Fruit fly (Drosophila melanogaster) whole organism, embryonic: ENCODE measurements around the gene CG34296.
A peak's percentile ranks its signal among the peaks of the same experiment; 100 is the strongest.

ENCODE experiments used
- BEAF-32 ChIP-seq: fragments of 200-800 bp; sonication (Bioruptor generic); optimal IDR thresholded peaks from 3 replicates; lab custom pipeline; 2017; ENCODE audit warnings: missing biosample characterization, missing genetic modification characterization, mild to moderate bottlenecking, moderate library complexity, missing genetic modification reagents
- Blimp-1 ChIP-seq: fragments of 200-800 bp; sonication (Bioruptor generic); optimal IDR thresholded peaks from 3 replicates; lab custom pipeline; 2018; ENCODE audit warnings: missing biosample characterization, missing genetic modification characterization, mild to moderate bottlenecking, moderate library complexity, missing genetic modification reagents
- C15 ChIP-seq: fragments of 200-800 bp; sonication (Bioruptor generic); IDR thresholded peaks from 3 replicates; pipeline ENCODE4 v1.3.6; 2022; ENCODE audit warnings: missing biosample characterization, missing genetic modification characterization
- CG10321 ChIP-seq: fragments of 200-800 bp; sonication (Bioruptor generic); IDR thresholded peaks from 2 replicates; pipeline ENCODE4 v1.3.6; 2022; ENCODE audit warnings: missing biosample characterization, missing genetic modification characterization
- CG10462 ChIP-seq: fragments of 200-800 bp; sonication (Bioruptor generic); optimal IDR thresholded peaks from 2 replicates; lab custom pipeline; 2016; ENCODE audit warnings: missing biosample characterization, missing genetic modification characterization
- CG10565 ChIP-seq: fragments of 200-800 bp; sonication (Bioruptor generic); optimal IDR thresholded peaks from 3 replicates; lab custom pipeline; 2016; ENCODE audit warnings: missing biosample characterization, mild to moderate bottlenecking, missing genetic modification characterization
- CG11695 ChIP-seq: fragments of 200-800 bp; sonication (Bioruptor generic); IDR thresholded peaks from 3 replicates; pipeline ENCODE4 v1.3.6; 2022; ENCODE audit warnings: missing biosample characterization, missing genetic modification characterization
- CG13296 ChIP-seq: fragments of 200-800 bp; sonication (Bioruptor generic); optimal IDR thresholded peaks from 3 replicates; lab custom pipeline; 2018; ENCODE audit warnings: missing biosample characterization, mild to moderate bottlenecking, missing genetic modification characterization
- CG16863 ChIP-seq: fragments of 200-800 bp; sonication (Bioruptor generic); optimal IDR thresholded peaks from 3 replicates; lab custom pipeline; 2016; ENCODE audit warnings: missing biosample characterization, missing genetic modification characterization
- CG2678 ChIP-seq: fragments of 200-800 bp; sonication (Bioruptor generic); optimal IDR thresholded peaks from 3 replicates; lab custom pipeline; 2019; ENCODE audit warnings: missing biosample characterization, mild to moderate bottlenecking, missing genetic modification characterization, moderate library complexity
- CG2889 ChIP-seq: fragments of 200-800 bp; sonication (Bioruptor generic); IDR thresholded peaks from 3 replicates; pipeline ENCODE4 v1.3.6; 2022; ENCODE audit warnings: missing biosample characterization, missing genetic modification characterization
- CG30403 ChIP-seq: fragments of 200-800 bp; sonication (Bioruptor generic); optimal IDR thresholded peaks from 3 replicates; lab custom pipeline; 2016; ENCODE audit warnings: missing biosample characterization, missing genetic modification characterization
- CG3065 ChIP-seq: fragments of 200-800 bp; sonication (Bioruptor generic); optimal IDR thresholded peaks from 2 replicates; lab custom pipeline; 2016; ENCODE audit warnings: missing biosample characterization, missing genetic modification characterization
- CG43689 ChIP-seq: fragments of 200-800 bp; sonication (Bioruptor generic); IDR thresholded peaks from 2 replicates; pipeline ENCODE4 v1.3.6; 2022; ENCODE audit warnings: missing biosample characterization, missing genetic modification characterization
- CG4820 ChIP-seq: fragments of 200-800 bp; sonication (Bioruptor generic); optimal IDR thresholded peaks from 3 replicates; lab custom pipeline; 2016; ENCODE audit warnings: missing biosample characterization, missing genetic modification characterization
- CG6813 ChIP-seq: fragments of 200-800 bp; sonication (Bioruptor generic); optimal IDR thresholded peaks from 2 replicates; lab custom pipeline; 2017; ENCODE audit warnings: missing biosample characterization, missing genetic modification characterization, mild to moderate bottlenecking, moderate library complexity, missing genetic modification reagents
- CG7271 ChIP-seq: fragments of 200-800 bp; sonication (Bioruptor generic); optimal IDR thresholded peaks from 2 replicates; lab custom pipeline; 2018; ENCODE audit warnings: missing biosample characterization, mild to moderate bottlenecking, missing genetic modification characterization, moderate library complexity
- CG7745 ChIP-seq: fragments of 200-800 bp; sonication (Bioruptor generic); optimal IDR thresholded peaks from 2 replicates; lab custom pipeline; 2018; ENCODE audit warnings: missing biosample characterization, mild to moderate bottlenecking, missing genetic modification characterization, moderate library complexity
- CG7928 ChIP-seq: fragments of 200-800 bp; sonication (Bioruptor generic); optimal IDR thresholded peaks from 2 replicates; lab custom pipeline; 2017; ENCODE audit warnings: missing biosample characterization, mild to moderate bottlenecking, missing genetic modification characterization
- CG8290 ChIP-seq, 3 experiments: fragments of 200-800 bp; sonication (Bioruptor generic); optimal IDR thresholded peaks; 2 replicates each; lab custom pipeline; 2016 to 2019; ENCODE audit warnings: missing biosample characterization in 3 of 3, missing genetic modification characterization in 3 of 3, mild to moderate bottlenecking in 2 of 3, moderate library complexity in 1 of 3
- CG8478 ChIP-seq: fragments of >200 bp; optimal IDR thresholded peaks from 2 replicates; lab custom pipeline; 2018
- D19A ChIP-seq: fragments of 200-800 bp; optimal IDR thresholded peaks from 3 replicates; lab custom pipeline; 2019; ENCODE audit warnings: missing biosample characterization, mild to moderate bottlenecking, missing genetic modification characterization, moderate library complexity
- Gsc ChIP-seq: fragments of 200-800 bp; sonication (Bioruptor generic); IDR thresholded peaks from 2 replicates; pipeline ENCODE4 v1.3.6; 2022; ENCODE audit warnings: missing biosample characterization, missing genetic modification characterization
- H15 ChIP-seq: fragments of 200-800 bp; sonication (Bioruptor generic); IDR thresholded peaks from 3 replicates; pipeline ENCODE4 v1.3.6; 2022; ENCODE audit warnings: missing biosample characterization, missing genetic modification characterization
- Hmx ChIP-seq: fragments of 200-800 bp; sonication (Bioruptor generic); optimal IDR thresholded peaks from 2 replicates; lab custom pipeline; 2016; ENCODE audit warnings: missing biosample characterization, missing genetic modification characterization
- Med ChIP-seq: fragments of 200-800 bp; sonication (Bioruptor generic); peaks from one replicate; lab custom pipeline; 2016; ENCODE audit warnings: missing biosample characterization, missing genetic modification characterization, mild to moderate bottlenecking, inconsistent platforms, moderate library complexity
- Myb ChIP-seq: fragments of 200-800 bp; sonication (Bioruptor generic); optimal IDR thresholded peaks from 2 replicates; lab custom pipeline; 2016; ENCODE audit warnings: missing biosample characterization, missing genetic modification characterization
- NC2β ChIP-seq: fragments of 200-800 bp; sonication (Bioruptor generic); optimal IDR thresholded peaks from 2 replicates; lab custom pipeline; 2016; ENCODE audit warnings: missing biosample characterization, missing genetic modification characterization
- Nf-YC ChIP-seq: fragments of 200-800 bp; optimal IDR thresholded peaks from 3 replicates; lab custom pipeline; 2019; ENCODE audit warnings: missing biosample characterization, mild to moderate bottlenecking, missing genetic modification characterization, moderate library complexity
- Oli ChIP-seq: fragments of 200-800 bp; sonication (Bioruptor generic); optimal IDR thresholded peaks from 2 replicates; lab custom pipeline; 2018; ENCODE audit warnings: missing biosample characterization, mild to moderate bottlenecking, missing genetic modification characterization, moderate library complexity
- Poxn ChIP-seq: fragments of 200-800 bp; sonication (Bioruptor generic); IDR thresholded peaks from 2 replicates; pipeline ENCODE4 v1.3.6; 2022; ENCODE audit warnings: missing biosample characterization, missing genetic modification characterization
- Six4 ChIP-seq: fragments of 200-800 bp; sonication (Bioruptor generic); optimal IDR thresholded peaks from 2 replicates; lab custom pipeline; 2016; ENCODE audit warnings: missing biosample characterization, missing genetic modification characterization
- Sox102F ChIP-seq: fragments of 200-800 bp; sonication (Bioruptor generic); optimal IDR thresholded peaks from 2 replicates; lab custom pipeline; 2018; ENCODE audit warnings: missing biosample characterization, mild to moderate bottlenecking, missing genetic modification characterization, moderate library complexity
- Spps ChIP-seq: fragments of 200-800 bp; sonication (Bioruptor generic); optimal IDR thresholded peaks from 2 replicates; lab custom pipeline; 2018; ENCODE audit warnings: missing biosample characterization, mild to moderate bottlenecking, missing genetic modification characterization
- Stat92E ChIP-seq, 3 experiments: fragments of >200 bp in 2 of 3; fragments of 200-800 bp in 1 of 3; sonication (Bioruptor generic) in 1 of 3; optimal IDR thresholded peaks; 2 replicates each; lab custom pipeline; 2017 to 2019; ENCODE audit warnings: missing biosample characterization in 3 of 3, missing genetic modification characterization in 3 of 3, mild to moderate bottlenecking in 1 of 3, moderate library complexity in 1 of 3
- ac ChIP-seq: fragments of 200-800 bp; sonication (Bioruptor generic); optimal IDR thresholded peaks from 3 replicates; lab custom pipeline; 2017; ENCODE audit warnings: missing biosample characterization, mild to moderate bottlenecking, missing genetic modification characterization
- ash1 ChIP-seq: fragments of 200-800 bp; sonication (Bioruptor generic); optimal IDR thresholded peaks from 2 replicates; lab custom pipeline; 2018; ENCODE audit warnings: missing biosample characterization, mild to moderate bottlenecking, missing genetic modification characterization
- br ChIP-seq: fragments of >200 bp; optimal IDR thresholded peaks from 2 replicates; lab custom pipeline; 2017
- crol ChIP-seq: fragments of 200-800 bp; sonication (Bioruptor generic); IDR thresholded peaks from 2 replicates; pipeline ENCODE4 v1.3.6; 2022; ENCODE audit warnings: missing biosample characterization, missing genetic modification characterization
- cwo ChIP-seq: fragments of 200-800 bp; sonication (Bioruptor generic); optimal IDR thresholded peaks from 3 replicates; lab custom pipeline; 2017; ENCODE audit warnings: missing biosample characterization, missing genetic modification characterization, mild to moderate bottlenecking, moderate library complexity, missing genetic modification reagents
- ewg ChIP-seq: fragments of 200-800 bp; sonication (Bioruptor generic); optimal IDR thresholded peaks from 3 replicates; lab custom pipeline; 2017; ENCODE audit warnings: mild to moderate bottlenecking, missing biosample characterization, missing genetic modification reagents, missing genetic modification characterization
- ftz-f1 ChIP-seq: fragments of 200-800 bp; sonication (Bioruptor generic); optimal IDR thresholded peaks from 2 replicates; lab custom pipeline; 2016; ENCODE audit warnings: missing biosample characterization, missing genetic modification characterization
- gcm ChIP-seq: fragments of 200-800 bp; sonication (Bioruptor generic); optimal IDR thresholded peaks from 2 replicates; lab custom pipeline; 2019; ENCODE audit warnings: missing biosample characterization, mild to moderate bottlenecking, missing genetic modification characterization, moderate library complexity
- hb ChIP-seq: fragments of 200-800 bp; sonication (Bioruptor generic); IDR thresholded peaks from 3 replicates; pipeline ENCODE4 v1.3.6; 2022; ENCODE audit warnings: missing biosample characterization, missing genetic modification characterization; ENCODE audit not compliant: partially characterized antibody
- jing ChIP-seq: fragments of 200-800 bp; sonication (Bioruptor generic); optimal IDR thresholded peaks from 2 replicates; lab custom pipeline; 2018; ENCODE audit warnings: missing biosample characterization, mild to moderate bottlenecking, missing genetic modification characterization
- knrl ChIP-seq: fragments of 200-800 bp; sonication (Bioruptor generic); IDR thresholded peaks from 3 replicates; pipeline ENCODE4 v1.3.6; 2022; ENCODE audit warnings: missing biosample characterization, missing genetic modification characterization; ENCODE audit not compliant: partially characterized antibody
- mld ChIP-seq: fragments of 200-800 bp; sonication (Bioruptor generic); IDR thresholded peaks from 3 replicates; pipeline ENCODE4 v1.3.6; 2022; ENCODE audit warnings: missing biosample characterization, missing genetic modification characterization; ENCODE audit not compliant: partially characterized antibody
- onecut ChIP-seq: fragments of 200-800 bp; sonication (Bioruptor generic); IDR thresholded peaks from 2 replicates; pipeline ENCODE4 v1.3.6; 2022; ENCODE audit warnings: missing biosample characterization, missing genetic modification characterization
- pros ChIP-seq: fragments of 200-800 bp; sonication (Bioruptor generic); optimal IDR thresholded peaks from 3 replicates; lab custom pipeline; 2019; ENCODE audit warnings: missing biosample characterization, mild to moderate bottlenecking, missing genetic modification characterization, moderate library complexity
- sisA ChIP-seq: fragments of 200-800 bp; sonication (Bioruptor generic); IDR thresholded peaks from 2 replicates; pipeline ENCODE4 v1.3.6; 2022; ENCODE audit warnings: missing biosample characterization, missing genetic modification characterization
- zfh1 ChIP-seq: fragments of 200-800 bp; sonication (Bioruptor generic); IDR thresholded peaks from 3 replicates; pipeline ENCODE4 v1.3.6; 2022; ENCODE audit warnings: missing biosample characterization, missing genetic modification characterization

CG34296 gene

DNA sequence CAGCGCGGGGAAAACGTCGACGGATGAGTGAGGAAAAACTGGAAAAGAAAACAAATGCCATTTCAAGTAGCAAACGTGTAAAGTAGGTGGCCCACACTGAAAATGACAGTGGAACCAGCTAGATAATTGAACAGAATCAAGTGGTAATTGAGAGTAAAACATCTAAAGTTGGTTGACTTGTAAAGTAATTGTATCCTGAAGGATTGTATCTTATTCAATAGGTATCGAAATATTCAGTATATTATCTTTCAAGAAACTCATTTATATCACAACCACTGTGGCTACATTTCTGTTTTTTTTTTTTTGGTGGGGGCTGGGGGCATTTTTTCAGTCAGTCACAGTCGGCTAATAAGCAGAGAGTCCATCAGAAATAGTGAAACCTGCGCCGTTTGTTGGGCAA, 23.1 kb upstream of the CG34296 start (continued):
- TF ChIP-seq CG8290 (GFP tag; optimal IDR thresholded peaks at IDR 0.05; lab: Kevin White, UChicago) (no peak), CG8290 (tag; optimal IDR thresholded peaks at IDR 0.05; lab: Kevin White, UChicago) (no peak), CG6813 (GFP tag; lab: Kevin White, UChicago) (no peak), C15 (GFP tag; lab: Robert Waterston, UW) (no peak), onecut (no peak), CG7928 (no peak), Sox102F (GFP tag; lab: Kevin White, UChicago) (peak; percentile 34), Gsc (GFP tag; lab: Robert Waterston, UW) (peak; percentile 27; the same call in 1 of the 2 replicates), CG7745 (no peak), Poxn (GFP tag; lab: Robert Waterston, UW) (no peak), CG3065 (GFP tag; lab: Kevin White, UChicago) (no peak), CG10321 (GFP tag; lab: Robert Waterston, UW) (no peak), CG2889 (GFP tag; lab: Robert Waterston, UW) (no peak), Nf-YC (tag; lab: Kevin White, UChicago) (no peak), pros (GFP tag; lab: Kevin White, UChicago) (no peak), sisA (GFP tag; lab: Robert Waterston, UW) (0 out of 2 replicates have a peak, but pooled peaks have one; percentile 8), jing (GFP tag; lab: Kevin White, UChicago) (no peak), Stat92E (GFP tag; optimal IDR thresholded peaks at IDR 0.05; lab: Kevin White, UChicago) (no peak), D19A (tag; lab: Kevin White, UChicago) (peak; percentile 1), H15 (GFP tag; lab: Robert Waterston, UW) (peak; percentile 65; the same call in 1 of the 3 replicates), NC2β (GFP tag; lab: Kevin White, UChicago) (no peak), ac (no peak), Hmx (GFP tag; lab: Kevin White, UChicago) (no peak), CG13296 (GFP tag; lab: Kevin White, UChicago) (no peak), ewg (GFP tag; lab: Kevin White, UChicago) (no peak), CG10462 (no peak), BEAF-32 (GFP tag; lab: Kevin White, UChicago) (no peak), ash1 (GFP tag; lab: Kevin White, UChicago) (no peak), CG7271 (no peak), cwo (no peak), gcm (GFP tag; lab: Kevin White, UChicago) (peak; percentile 4), zfh1 (GFP tag; lab: Robert Waterston, UW) (peak; percentile 72), ftz-f1 (no peak), hb (GFP tag; lab: Robert Waterston, UW) (no peak), CG4820 (GFP tag; lab: Kevin White, UChicago) (no peak), Blimp-1 (GFP tag; lab: Kevin White, UChicago) (peak; percentile 22), CG10565 (GFP tag; lab: Kevin White, UChicago) (no peak), Six4 (GFP tag; lab: Kevin White, UChicago) (no peak), br (lab: Kevin White, UChicago) (no peak), CG43689 (GFP tag; lab: Robert Waterston, UW) (no peak), CG30403 (GFP tag; lab: Kevin White, UChicago) (peak; percentile 38), CG16863 (GFP tag; lab: Kevin White, UChicago) (peak; percentile 2), CG11695 (GFP tag; lab: Robert Waterston, UW) (peak; percentile 61; the same call in 2 of the 3 replicates), mld (GFP tag; lab: Robert Waterston, UW) (no peak), Oli (tag; lab: Kevin White, UChicago) (no peak), crol (no peak), Med (GFP tag; lab: Kevin White, UChicago) (peak; percentile 78), knrl (no peak), CG8478 (lab: Kevin White, UChicago) (no peak), Spps (tag; lab: Kevin White, UChicago) (no peak), Myb (GFP tag; lab: Kevin White, UChicago) (no peak), CG2678 (tag; lab: Kevin White, UChicago) (no peak)
